Fruit fly (Drosophila melanogaster) Kc167 (cell line): ENCODE results near the gene Pkd2.

Experiments
- Myc ChIP-seq: fragments of >200 bp; optimal IDR thresholded peaks from 2 replicates; lab custom pipeline; 2017; ENCODE audit warnings: missing external identifiers
- Sin3A ChIP-seq: fragments of >200 bp; optimal IDR thresholded peaks from 2 replicates; lab custom pipeline; 2018; ENCODE audit warnings: missing external identifiers
- h ChIP-seq: fragments of >200 bp; optimal IDR thresholded peaks from 3 replicates; lab custom pipeline; 2018; ENCODE audit warnings: missing external identifiers
- insv ChIP-seq: fragments of >200 bp; optimal IDR thresholded peaks from 3 replicates; lab custom pipeline; 2018; ENCODE audit warnings: missing external identifiers
- psq ChIP-seq: fragments of >200 bp; optimal IDR thresholded peaks from 2 replicates; lab custom pipeline; 2017; ENCODE audit warnings: missing external identifiers
- ttk ChIP-seq: sonication (Bioruptor generic); optimal IDR thresholded peaks from 2 replicates; lab custom pipeline; 2017; ENCODE audit warnings: missing external identifiers

Pkd2 gene

DNA sequence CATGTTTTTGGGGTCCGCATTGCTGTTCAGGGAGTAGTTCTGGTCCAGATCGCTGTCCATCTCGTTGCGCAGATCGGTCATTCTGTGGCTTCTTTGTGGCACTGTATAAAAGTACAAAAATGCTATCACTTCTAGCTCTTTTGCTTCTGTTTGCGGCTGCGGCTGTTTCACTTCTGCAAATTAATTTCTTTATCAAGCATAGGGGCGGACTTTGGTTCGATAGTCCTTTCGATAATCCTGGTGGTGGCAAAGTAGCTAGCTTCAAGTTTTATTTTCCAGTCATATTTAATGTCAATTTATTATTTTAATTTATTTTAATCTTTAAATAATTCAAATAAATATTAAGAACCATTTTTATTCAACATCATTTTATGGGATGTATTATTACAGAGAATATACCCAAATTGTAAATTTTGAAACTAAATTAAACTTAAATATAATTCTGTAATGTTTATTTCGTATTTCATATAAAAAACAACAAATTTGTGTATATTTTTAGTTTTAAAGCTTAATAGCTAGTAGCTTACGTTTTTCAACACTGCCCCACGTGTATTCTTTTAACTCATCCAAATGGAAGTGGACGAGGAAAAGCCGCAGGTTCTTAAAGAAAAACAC is 29.5 kb downstream of the Pkd2 start, which contains the start of the genes CG5446 and Trm1:
TSS of gene CG5446 (minus strand) at position 223 of the 615 bp plus-strand sequence.
TSS of gene Trm1 (plus strand) at position 542 of the 615 bp plus-strand sequence.
- TF ChIP-seq Sin3A (no peak), psq (lab: Kevin White, UChicago) (no peak), h (lab: Kevin White, UChicago) (no peak), ttk (lab: Kevin White, UChicago) (no peak), insv (no peak), Myc (lab: Kevin White, UChicago) (no peak)

DNA sequence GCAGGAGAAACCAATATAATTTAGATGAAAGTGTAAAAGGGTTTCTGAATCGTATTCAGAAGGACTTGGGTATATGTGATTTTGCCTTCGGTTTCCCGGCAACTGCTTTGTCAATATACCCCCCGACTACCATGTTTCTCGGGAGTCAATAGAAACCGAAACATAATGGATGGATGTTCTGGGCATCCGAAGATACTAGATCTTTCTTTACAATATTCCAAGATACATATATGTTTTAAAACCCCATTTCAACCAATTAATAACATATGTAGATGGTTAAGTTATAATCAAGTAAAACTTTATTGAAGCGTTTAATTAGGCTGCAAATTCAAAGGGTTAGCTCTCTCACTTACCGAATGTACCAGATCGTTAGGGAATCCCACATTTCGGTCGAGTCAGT is 32.7 kb downstream of the Pkd2 start, which contains the start of gene CG5435:
TSS of gene CG5435 (minus strand) at position 101 of the 400 bp plus-strand sequence.
- TF ChIP-seq psq (lab: Kevin White, UChicago) (no peak), Myc (lab: Kevin White, UChicago) (no peak), ttk (lab: Kevin White, UChicago) (no peak), insv (no peak), h (lab: Kevin White, UChicago) (no peak), Sin3A (no peak)

DNA sequence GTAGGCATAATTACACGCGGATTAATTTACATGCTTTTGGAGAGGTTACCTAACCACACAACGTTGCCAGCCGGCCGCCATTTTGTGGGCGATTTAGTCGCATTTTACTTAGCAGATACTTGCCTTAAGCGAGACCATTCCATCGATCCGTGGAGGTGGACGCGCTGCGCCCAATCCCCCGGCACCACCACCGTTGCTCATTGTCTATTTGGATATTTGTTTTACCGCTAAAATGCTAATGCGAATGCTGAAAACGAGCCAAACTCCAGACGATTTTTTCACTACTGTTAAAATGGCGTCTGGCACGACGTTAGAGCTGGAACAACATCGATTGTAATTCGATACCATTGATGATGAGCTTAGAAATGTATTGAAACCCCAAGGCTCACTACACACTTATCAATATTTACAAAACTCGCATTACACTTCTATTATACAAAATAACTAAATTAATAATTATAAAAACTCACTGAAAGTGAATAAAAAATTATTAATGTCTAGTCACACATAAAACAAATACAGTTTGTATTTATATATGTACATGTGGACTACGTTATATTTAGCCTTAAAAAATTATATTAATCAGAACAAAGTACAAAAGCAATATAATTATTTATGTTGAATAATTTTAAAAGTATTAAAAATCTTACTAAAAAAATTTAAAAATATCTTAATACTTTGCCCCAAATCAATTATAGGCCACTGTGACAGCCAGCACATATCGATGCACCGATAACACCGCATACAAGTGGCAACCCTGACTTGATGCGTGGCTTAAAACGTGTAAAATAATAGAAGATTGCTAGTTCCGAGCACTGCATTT is 35.8 kb downstream of the Pkd2 start, which contains the start of gene eRF3:
TSS of gene eRF3 (plus strand) at position 741 of the 823 bp plus-strand sequence.
- TF ChIP-seq psq (lab: Kevin White, UChicago) (no peak), ttk (lab: Kevin White, UChicago) (no peak), insv (no peak), Sin3A (no peak), h (lab: Kevin White, UChicago) (no peak), Myc (lab: Kevin White, UChicago) (no peak)

DNA sequence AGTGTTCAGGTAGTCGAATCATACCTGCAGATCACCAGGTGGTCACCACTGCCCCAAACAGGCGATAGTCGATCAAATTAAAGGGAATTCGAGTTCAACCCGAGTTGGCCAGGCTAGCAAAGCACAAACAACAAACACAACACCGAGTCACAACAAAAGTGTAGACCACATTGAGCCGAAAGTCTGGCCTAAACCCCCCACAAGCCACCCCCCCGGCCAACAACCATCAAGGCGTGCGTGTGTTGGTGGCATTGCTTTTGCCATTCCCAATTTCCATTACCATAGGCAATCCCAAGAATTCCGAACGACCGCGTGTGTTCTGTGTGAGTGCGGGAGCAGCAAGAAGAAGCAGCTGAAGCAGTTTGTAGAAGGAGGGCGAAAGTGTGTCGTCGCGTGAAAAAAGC is 36.5 kb downstream of the Pkd2 start, which contains the start of gene SC35:
TSS of gene SC35 (minus strand) at position 131 of the 404 bp plus-strand sequence.
- no peak for TF ChIP-seq h (lab: Kevin White, UChicago)
- TF ChIP-seq psq (lab: Kevin White, UChicago) = no peak
- TF ChIP-seq insv = no peak
- TF ChIP-seq ttk (lab: Kevin White, UChicago) = no peak
- TF ChIP-seq Sin3A = no peak
- TF ChIP-seq Myc (lab: Kevin White, UChicago) = no peak

DNA sequence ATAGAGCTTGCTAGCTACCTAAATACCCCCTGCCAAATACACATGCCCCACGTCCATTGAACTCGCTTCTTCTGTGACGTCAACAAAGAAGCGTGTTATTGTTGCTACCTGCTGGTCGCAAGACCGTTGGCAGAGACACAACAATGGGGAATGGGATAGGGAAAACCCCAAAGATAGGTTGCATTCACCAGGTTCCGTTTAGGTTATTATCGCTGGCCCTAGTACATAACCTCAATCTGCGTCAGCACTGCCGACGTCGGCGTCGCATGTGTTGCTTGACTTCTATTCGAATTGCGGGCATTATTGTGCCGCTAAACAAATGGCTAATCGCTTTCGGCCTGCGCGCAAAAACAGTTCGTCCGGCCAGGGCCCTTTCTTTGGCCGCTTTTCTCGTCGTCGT is 37.4 kb downstream of the Pkd2 start:
- no peak for TF ChIP-seq h (lab: Kevin White, UChicago)
- TF ChIP-seq psq (lab: Kevin White, UChicago) = no peak
- TF ChIP-seq Sin3A = no peak
- no peak for TF ChIP-seq ttk (lab: Kevin White, UChicago)
- TF ChIP-seq insv = no peak
- no peak for TF ChIP-seq Myc (lab: Kevin White, UChicago)

DNA sequence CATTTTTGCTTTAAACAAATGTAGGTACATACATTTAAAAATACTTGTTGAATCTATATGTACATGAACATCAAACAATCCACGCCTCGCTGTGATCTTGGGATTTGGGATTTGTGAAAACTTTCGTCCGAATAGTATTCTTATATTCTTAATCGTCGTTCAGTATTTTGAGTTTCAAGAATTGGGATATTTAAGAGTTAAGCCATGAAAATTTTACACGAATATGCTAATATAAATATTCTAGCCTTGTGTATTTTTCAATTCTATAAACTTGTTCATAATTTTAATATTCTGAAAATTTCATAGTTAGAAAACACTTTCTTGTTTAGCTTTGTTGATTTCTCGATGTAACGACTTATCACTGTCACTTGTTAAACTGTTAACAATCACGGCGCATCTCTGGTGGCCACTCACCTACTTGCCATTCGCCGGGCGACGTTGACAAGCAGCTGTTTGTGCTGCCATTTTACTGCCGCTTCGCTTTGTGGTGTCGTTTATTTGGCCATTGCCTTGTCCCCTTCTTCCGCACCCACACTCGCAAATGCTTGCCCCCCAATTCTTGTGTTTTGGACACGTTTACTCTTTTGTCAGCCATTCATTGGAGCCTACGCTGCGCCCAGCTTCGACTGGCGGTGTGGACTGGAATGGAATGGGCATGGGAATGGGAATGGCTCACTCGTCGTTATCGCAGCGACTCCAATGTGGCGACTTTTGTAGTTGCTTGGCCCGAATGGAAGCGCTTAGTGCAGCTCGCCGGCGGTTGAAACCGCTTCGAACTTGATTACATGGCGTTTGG is 38.1 kb downstream of the Pkd2 start:
- TF ChIP-seq h (lab: Kevin White, UChicago) = no peak
- no peak for TF ChIP-seq psq (lab: Kevin White, UChicago)
- TF ChIP-seq Sin3A = no peak
- TF ChIP-seq insv = no peak
- TF ChIP-seq ttk (lab: Kevin White, UChicago) = no peak
- no peak for TF ChIP-seq Myc (lab: Kevin White, UChicago)

DNA sequence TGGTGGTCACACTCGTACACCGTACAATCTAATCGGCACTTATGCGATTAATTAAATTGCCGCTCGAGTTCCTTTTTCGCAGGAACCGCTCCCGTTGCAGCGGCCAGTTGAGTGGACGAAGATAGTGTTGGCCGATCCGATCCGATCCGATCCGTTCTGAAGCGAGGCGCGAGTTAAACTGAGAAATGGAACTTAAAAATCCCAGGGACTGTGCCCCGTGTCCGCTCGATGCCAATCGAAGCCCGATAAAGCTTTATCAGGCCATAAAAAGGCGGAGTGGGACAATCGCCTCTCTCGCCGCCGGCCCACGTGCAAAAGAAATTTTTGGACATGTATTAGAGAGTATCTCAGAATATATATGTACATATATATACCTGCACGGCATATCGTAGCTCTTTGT is 47.7 kb downstream of the Pkd2 start, which contains the start of gene Oatp33Ea:
TSS of gene Oatp33Ea (minus strand) at position 182 of the 400 bp plus-strand sequence.
- TF ChIP-seq ttk (lab: Kevin White, UChicago) (no peak), h (lab: Kevin White, UChicago) (no peak), insv (no peak), Myc (lab: Kevin White, UChicago) (no peak), psq (lab: Kevin White, UChicago) (no peak), Sin3A (no peak)

DNA sequence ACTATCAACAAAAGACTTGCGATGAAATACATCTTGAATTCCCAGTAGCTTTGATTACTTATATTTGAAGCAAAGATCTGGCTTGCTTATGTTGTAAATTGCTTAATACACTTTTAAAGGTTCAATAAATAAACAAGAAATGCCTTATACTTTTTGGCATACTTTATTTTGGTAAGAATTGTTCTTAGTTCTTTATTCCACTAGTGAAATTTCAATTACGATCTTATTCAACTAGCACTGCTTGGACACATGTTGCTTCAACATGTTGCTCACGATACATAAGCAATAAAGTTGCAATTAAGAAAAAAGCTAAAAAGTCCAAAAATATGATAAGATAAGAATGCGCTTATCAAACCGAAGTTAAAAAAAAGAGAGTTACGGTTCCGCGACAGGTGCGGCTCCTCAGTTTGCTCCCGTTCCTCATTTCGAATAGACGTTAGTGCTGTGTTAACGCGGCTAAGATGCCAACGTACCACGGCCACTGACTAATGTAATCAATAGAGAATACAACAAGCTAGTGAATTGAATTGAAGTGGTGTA is 50.1 kb downstream of the Pkd2 start, which contains the start of the genes CG5421 and Oatp33Eb:
TSS of gene CG5421 (minus strand) at position 51 of the 540 bp plus-strand sequence.
TSS of gene Oatp33Eb (plus strand) at position 403 of the 540 bp plus-strand sequence.
- TF ChIP-seq insv = no peak
- no peak for TF ChIP-seq h (lab: Kevin White, UChicago)
- no peak for TF ChIP-seq psq (lab: Kevin White, UChicago)
- TF ChIP-seq Sin3A = no peak
- TF ChIP-seq ttk (lab: Kevin White, UChicago) = no peak
- TF ChIP-seq Myc (lab: Kevin White, UChicago) = no peak
